Worm (Caenorhabditis elegans) whole organism, mixed stage, embryonic: ENCODE data around the gene ule-2.

ENCODE experiments used
- bed-3 ChIP-seq: fragments of 200-800 bp; sonication (Bioruptor generic); optimal IDR thresholded peaks from 3 replicates; lab custom pipeline; 2018; ENCODE audit warnings: mild to moderate bottlenecking, missing genetic modification characterization, moderate library complexity, missing compliant biosample characterization
- ceh-39 ChIP-seq: fragments of 150-350 bp; optimal IDR thresholded peaks from 2 replicates; lab custom pipeline; 2014; ENCODE audit warnings: missing biosample characterization, missing genetic modification characterization
- ceh-43 ChIP-seq: fragments of 200-800 bp; sonication (Bioruptor generic); optimal IDR thresholded peaks from 2 replicates; lab custom pipeline; 2018; ENCODE audit warnings: mild to moderate bottlenecking, missing genetic modification characterization, moderate library complexity, missing compliant biosample characterization
- ceh-83 ChIP-seq: fragments of 200-800 bp; sonication (Bioruptor generic); optimal IDR thresholded peaks from 2 replicates; lab custom pipeline; 2018; ENCODE audit warnings: mild to moderate bottlenecking, missing genetic modification characterization, missing compliant biosample characterization
- ces-1 ChIP-seq: fragments of 150-350 bp; optimal IDR thresholded peaks from 2 replicates; lab custom pipeline; 2014; ENCODE audit warnings: missing biosample characterization, missing genetic modification reagents, missing genetic modification characterization
- cnd-1 ChIP-seq: fragments of 200-800 bp; sonication (Bioruptor generic); optimal IDR thresholded peaks from 2 replicates; lab custom pipeline; 2018; ENCODE audit warnings: mild to moderate bottlenecking, missing genetic modification characterization, missing compliant biosample characterization
- elt-1 ChIP-seq: sonication (generic microtip); optimal IDR thresholded peaks from 2 replicates; lab custom pipeline; 2017; ENCODE audit warnings: missing genetic modification characterization, mild to moderate bottlenecking, missing compliant biosample characterization, antibody characterized with exemption, moderate library complexity, borderline replicate concordance; ENCODE audit not compliant: insufficient read depth
- elt-3 ChIP-seq: fragments of 150-350 bp; optimal IDR thresholded peaks from 2 replicates; lab custom pipeline; 2014; ENCODE audit warnings: missing biosample characterization, missing genetic modification characterization
- hlh-1 ChIP-seq: fragments of 150-350 bp; optimal IDR thresholded peaks from 2 replicates; lab custom pipeline; 2014; ENCODE audit warnings: missing biosample characterization, missing genetic modification reagents, missing genetic modification characterization
- lin-13 ChIP-seq: fragments of 150-350 bp; optimal IDR thresholded peaks from 2 replicates; lab custom pipeline; 2014; ENCODE audit warnings: missing biosample characterization, missing genetic modification characterization
- lin-32 ChIP-seq: fragments of 200-800 bp; sonication (Bioruptor generic); optimal IDR thresholded peaks from 2 replicates; lab custom pipeline; 2018; ENCODE audit warnings: mild to moderate bottlenecking, missing genetic modification characterization, missing compliant biosample characterization
- lsy-2 ChIP-seq: fragments of 150-350 bp; optimal IDR thresholded peaks from 2 replicates; lab custom pipeline; 2014; ENCODE audit warnings: missing biosample characterization, missing genetic modification characterization
- mab-5 ChIP-seq: fragments of 150-350 bp; optimal IDR thresholded peaks from 2 replicates; lab custom pipeline; 2014; ENCODE audit warnings: missing biosample characterization, missing genetic modification characterization
- mep-1 ChIP-seq: fragments of 150-350 bp; optimal IDR thresholded peaks from 2 replicates; lab custom pipeline; 2017; ENCODE audit warnings: missing biosample characterization, missing genetic modification reagents, missing genetic modification characterization, inconsistent platforms
- mls-2 ChIP-seq: sonication (generic microtip); optimal IDR thresholded peaks from 2 replicates; lab custom pipeline; 2016; ENCODE audit warnings: mild to moderate bottlenecking, missing genetic modification characterization, moderate library complexity, missing compliant biosample characterization
- nhr-12 ChIP-seq: fragments of 150-350 bp; optimal IDR thresholded peaks from 2 replicates; lab custom pipeline; 2014; ENCODE audit warnings: missing biosample characterization, missing genetic modification characterization
- nhr-2 ChIP-seq: fragments of 150-350 bp; optimal IDR thresholded peaks from 2 replicates; lab custom pipeline; 2014; ENCODE audit warnings: missing biosample characterization, missing genetic modification characterization
- nhr-237 ChIP-seq: fragments of 150-350 bp; optimal IDR thresholded peaks from 2 replicates; lab custom pipeline; 2014; ENCODE audit warnings: missing biosample characterization, missing genetic modification characterization
- nhr-28 ChIP-seq: fragments of 150-350 bp; optimal IDR thresholded peaks from 2 replicates; lab custom pipeline; 2014; ENCODE audit warnings: missing biosample characterization, missing genetic modification characterization
- nhr-76 ChIP-seq: sonication (generic microtip); optimal IDR thresholded peaks from 2 replicates; lab custom pipeline; 2017; ENCODE audit warnings: missing biosample characterization, missing genetic modification characterization
- pha-4 ChIP-seq: fragments of 150-350 bp; optimal IDR thresholded peaks from 2 replicates; lab custom pipeline; 2018; ENCODE audit warnings: missing biosample characterization, missing genetic modification reagents, missing genetic modification characterization
- sem-2 ChIP-seq: fragments of 200-800 bp; sonication (Bioruptor generic); optimal IDR thresholded peaks from 2 replicates; lab custom pipeline; 2018; ENCODE audit warnings: mild to moderate bottlenecking, missing genetic modification characterization, missing compliant biosample characterization
- snpc-4 ChIP-seq: fragments of 150-350 bp; optimal IDR thresholded peaks from 2 replicates; lab custom pipeline; 2014; ENCODE audit warnings: missing biosample characterization, missing genetic modification characterization
- sptf-1 ChIP-seq: sonication (generic microtip); optimal IDR thresholded peaks from 2 replicates; lab custom pipeline; 2017; ENCODE audit warnings: mild to moderate bottlenecking, missing genetic modification characterization, moderate library complexity, missing compliant biosample characterization
- tbx-8 ChIP-seq: fragments of 200-800 bp; sonication (Bioruptor generic); optimal IDR thresholded peaks from 2 replicates; lab custom pipeline; 2018; ENCODE audit warnings: mild to moderate bottlenecking, missing genetic modification characterization, moderate library complexity, missing compliant biosample characterization
- unc-120 ChIP-seq: sonication (generic microtip); optimal IDR thresholded peaks from 2 replicates; lab custom pipeline; 2017; ENCODE audit warnings: missing genetic modification characterization, missing compliant biosample characterization; ENCODE audit not compliant: poor library complexity, severe bottlenecking
- unc-39 ChIP-seq: fragments of 150-350 bp; optimal IDR thresholded peaks from 2 replicates; lab custom pipeline; 2014; ENCODE audit warnings: missing biosample characterization, missing genetic modification characterization
- unc-62 ChIP-seq: fragments of 150-350 bp; optimal IDR thresholded peaks from 2 replicates; lab custom pipeline; 2014; ENCODE audit warnings: missing biosample characterization, missing genetic modification reagents, missing genetic modification characterization
- zip-8 ChIP-seq: fragments of 150-350 bp; optimal IDR thresholded peaks from 2 replicates; lab custom pipeline; 2014; ENCODE audit warnings: missing biosample characterization, missing genetic modification characterization
- ztf-11 ChIP-seq: fragments of 150-350 bp; optimal IDR thresholded peaks from 2 replicates; lab custom pipeline; 2014; ENCODE audit warnings: missing biosample characterization, missing genetic modification characterization

The ule-2 gene

ce11 chrIV:14634826-14635225 is at the start of gene ule-2:
Gene ule-2 (plus strand): TSS chrIV:14635126.
- TF ChIP-seq cnd-1 (no peak), ces-1 (GFP tag; lab: Kevin White, UChicago) (no peak), zip-8 (tag; lab: Kevin White, UChicago) (no peak), nhr-2 (tag; lab: Kevin White, UChicago) (no peak), unc-62 (GFP tag; lab: Kevin White, UChicago) (no peak)

- TF ChIP-seq sptf-1 (tag; lab: Kevin White, UChicago) (no peak), mab-5 (tag; lab: Kevin White, UChicago) (no peak), elt-1 (tag; lab: Kevin White, UChicago) (no peak), nhr-12 (no peak), lin-32 (no peak), ceh-43 (GFP tag; lab: Kevin White, UChicago) (no peak), elt-3 (tag; lab: Kevin White, UChicago) (no peak), unc-120 (no peak)
Measured at ce11 chrIV:14586759-14587158, 48.2 kb upstream of the ule-2 start.

- TF ChIP-seq lin-13 (tag; lab: Kevin White, UChicago) (no peak), mab-5 (tag; lab: Kevin White, UChicago) (no peak), elt-1 (tag; lab: Kevin White, UChicago) (no peak), nhr-2 (tag; lab: Kevin White, UChicago) (no peak), sem-2 (GFP tag; lab: Kevin White, UChicago) (no peak), ztf-11 (tag; lab: Kevin White, UChicago) (no peak), ceh-83 (no peak), nhr-76 (no peak)
Measured at ce11 chrIV:14587589-14587988, 47.3 kb upstream of the ule-2 start.

ce11 chrIV:14594249-14594648 is 40.7 kb upstream of the ule-2 start:
- TF ChIP-seq nhr-237 (tag; lab: Kevin White, UChicago) (peak; percentile 11), lsy-2 (tag; lab: Kevin White, UChicago) (peak; percentile 26), bed-3 (no peak), elt-3 (tag; lab: Kevin White, UChicago) (peak; percentile 43)

ce11 chrIV:14599321-14599720 is 35.6 kb upstream of the ule-2 start:
- TF ChIP-seq pha-4 = no peak
- TF ChIP-seq tbx-8 (GFP tag; lab: Kevin White, UChicago) = no peak
- no peak for TF ChIP-seq snpc-4 (tag; lab: Kevin White, UChicago)
- TF ChIP-seq unc-39 = no peak
- no peak for TF ChIP-seq ces-1 (GFP tag; lab: Kevin White, UChicago)
- TF ChIP-seq nhr-2 (tag; lab: Kevin White, UChicago) = no peak
- TF ChIP-seq lin-13 (tag; lab: Kevin White, UChicago) = no peak
- no peak for TF ChIP-seq nhr-237 (tag; lab: Kevin White, UChicago)
- TF ChIP-seq unc-120 = no peak
- TF ChIP-seq ceh-39 (tag; lab: Kevin White, UChicago) = no peak
- TF ChIP-seq mls-2 (tag; lab: Kevin White, UChicago) = no peak
- TF ChIP-seq lin-32 = no peak
- TF ChIP-seq nhr-28 (tag; lab: Kevin White, UChicago) = no peak
- no peak for TF ChIP-seq zip-8 (tag; lab: Kevin White, UChicago)
- no peak for TF ChIP-seq lsy-2 (tag; lab: Kevin White, UChicago)
- TF ChIP-seq elt-1 (tag; lab: Kevin White, UChicago) = no peak
- TF ChIP-seq mab-5 (tag; lab: Kevin White, UChicago) = no peak
- TF ChIP-seq ceh-83 = no peak

ce11 chrIV:14603022-14603421 is 31.9 kb upstream of the ule-2 start:
- TF ChIP-seq nhr-12 (no peak), lin-32 (no peak), zip-8 (tag; lab: Kevin White, UChicago) (no peak), unc-120 (no peak), unc-62 (GFP tag; lab: Kevin White, UChicago) (no peak), hlh-1 (no peak), mls-2 (tag; lab: Kevin White, UChicago) (no peak), bed-3 (no peak), mab-5 (tag; lab: Kevin White, UChicago) (no peak), mep-1 (tag; lab: Kevin White, UChicago) (no peak)
